Worm (Caenorhabditis elegans): ENCODE results near the gene T28C12.15.

ce11 chrV:6355975-6356441, 34.4 kb upstream of the T28C12.15 start, which contains the start of gene bcl-11:
- TF ChIP-seq nhr-90 (tag; optimal IDR thresholded peaks at IDR 0.05) (no peak), zim-3 (tag; optimal IDR thresholded peaks at IDR 0.05) (no peak), lir-1 (GFP tag; conservative IDR thresholded peaks at IDR 0.05) (no peak)
